Worm (Caenorhabditis elegans): ENCODE data around the gene ntp-1.

- TF ChIP-seq nhr-237 (tag; optimal IDR thresholded peaks at IDR 0.05) (no peak), daf-12 (tag; optimal IDR thresholded peaks at IDR 0.05) (no peak), unc-62 (GFP tag; optimal IDR thresholded peaks at IDR 0.05) (no peak), ama-1 (optimal IDR thresholded peaks at IDR 0.05) (no peak), unc-39 (tag; optimal IDR thresholded peaks at IDR 0.05) (no peak), elt-2 (tag; optimal IDR thresholded peaks at IDR 0.05) (no peak), aly-2 (tag; optimal IDR thresholded peaks at IDR 0.05) (no peak), pqm-1 (tag; optimal IDR thresholded peaks at IDR 0.05) (no peak), eor-1 (tag; optimal IDR thresholded peaks at IDR 0.05) (no peak)
Observed at ce11 chrIV:7757245-7757644, 37.4 kb downstream of the ntp-1 start, which contains the start of gene C46A5.4.
